Worm (Caenorhabditis elegans) whole organism, L1 larva: ENCODE data around the gene ugt-10.

Source experiments
- C04F5.9 ChIP-seq: sonication (generic microtip); optimal IDR thresholded peaks from 2 replicates; lab custom pipeline; 2016; ENCODE audit warnings: missing genetic modification characterization, missing compliant biosample characterization
- C16A3.4 ChIP-seq: fragments of 150-350 bp; optimal IDR thresholded peaks from 2 replicates; lab custom pipeline; 2014; ENCODE audit warnings: missing biosample characterization, missing genetic modification characterization
- F16B12.6 ChIP-seq: fragments of 150-350 bp; optimal IDR thresholded peaks from 2 replicates; lab custom pipeline; 2014; ENCODE audit warnings: missing biosample characterization, missing genetic modification characterization
- aly-2 ChIP-seq: fragments of 150-350 bp; optimal IDR thresholded peaks from 2 replicates; lab custom pipeline; 2014; ENCODE audit warnings: missing biosample characterization, missing genetic modification characterization
- ama-1 ChIP-seq: fragments of 150-350 bp; optimal IDR thresholded peaks from 2 replicates; lab custom pipeline; 2014
- blmp-1 ChIP-seq: fragments of 150-350 bp; optimal IDR thresholded peaks from 2 replicates; lab custom pipeline; 2014; ENCODE audit warnings: missing biosample characterization, missing genetic modification characterization
- ceh-63 ChIP-seq: fragments of 200-800 bp; sonication (Bioruptor generic); optimal IDR thresholded peaks from 2 replicates; lab custom pipeline; 2018; ENCODE audit warnings: mild to moderate bottlenecking, missing genetic modification characterization, missing compliant biosample characterization
- ceh-90 ChIP-seq: sonication (generic microtip); optimal IDR thresholded peaks from 2 replicates; lab custom pipeline; 2016; ENCODE audit warnings: missing genetic modification characterization, missing compliant biosample characterization
- ces-1 ChIP-seq: fragments of 150-350 bp; optimal IDR thresholded peaks from 2 replicates; lab custom pipeline; 2014; ENCODE audit warnings: missing biosample characterization, missing genetic modification reagents, missing genetic modification characterization
- dsc-1 ChIP-seq: sonication (generic microtip); optimal IDR thresholded peaks from 2 replicates; lab custom pipeline; 2016; ENCODE audit warnings: mild to moderate bottlenecking, missing genetic modification characterization, missing compliant biosample characterization
- efl-1 ChIP-seq, 4 experiments: fragments of 150-350 bp; optimal IDR thresholded peaks in 3 of 4; peaks in 1 of 4; 1 replicate in 1 of 4; 2 replicates in 3 of 4; lab custom pipeline; 2014; ENCODE audit warnings: missing biosample characterization in 2 of 4, missing genetic modification characterization in 2 of 4, missing genetic modification reagents in 2 of 4
- efl-3 ChIP-seq: fragments of 200-800 bp; sonication (Bioruptor generic); optimal IDR thresholded peaks from 2 replicates; lab custom pipeline; 2018; ENCODE audit warnings: mild to moderate bottlenecking, missing genetic modification characterization, missing compliant biosample characterization
- egl-13 ChIP-seq: sonication (generic microtip); optimal IDR thresholded peaks from 2 replicates; lab custom pipeline; 2016; ENCODE audit warnings: missing genotype, missing genetic modification reagents, missing genetic modification characterization, missing compliant biosample characterization
- fkh-4 ChIP-seq: sonication (generic microtip); optimal IDR thresholded peaks from 2 replicates; lab custom pipeline; 2016; ENCODE audit warnings: missing compliant biosample characterization, missing genetic modification characterization, borderline replicate concordance
- fkh-8 ChIP-seq: sonication (generic microtip); optimal IDR thresholded peaks from 2 replicates; lab custom pipeline; 2016; ENCODE audit warnings: mild to moderate bottlenecking, missing genetic modification characterization, missing compliant biosample characterization
- grh-1 ChIP-seq: fragments of 200-800 bp; sonication (Bioruptor generic); IDR thresholded peaks from 2 replicates; pipeline ENCODE4 v1.3.6; 2022; ENCODE audit warnings: missing genetic modification reagents, missing genetic modification characterization, missing compliant biosample characterization
- hlh-17 ChIP-seq: fragments of 200-800 bp; sonication (Bioruptor generic); optimal IDR thresholded peaks from 2 replicates; lab custom pipeline; 2018; ENCODE audit warnings: missing genetic modification characterization, mild to moderate bottlenecking, missing compliant biosample characterization, moderate library complexity, borderline replicate concordance
- hlh-4 ChIP-seq: sonication (generic microtip); optimal IDR thresholded peaks from 2 replicates; lab custom pipeline; 2016; ENCODE audit warnings: mild to moderate bottlenecking, missing genetic modification characterization, missing compliant biosample characterization
- jun-1 ChIP-seq: fragments of 150-350 bp; optimal IDR thresholded peaks from 2 replicates; lab custom pipeline; 2014; ENCODE audit warnings: missing biosample characterization, missing genetic modification reagents, missing genetic modification characterization
- lin-14 ChIP-seq: fragments of 200-800 bp; sonication (Bioruptor generic); optimal IDR thresholded peaks from 2 replicates; lab custom pipeline; 2018; ENCODE audit warnings: mild to moderate bottlenecking, missing genetic modification characterization, moderate library complexity, missing compliant biosample characterization
- lin-35 ChIP-seq, 2 experiments: fragments of 150-350 bp; optimal IDR thresholded peaks; 2 replicates each; lab custom pipeline; 2014; ENCODE audit warnings: missing biosample characterization in 2 of 2, missing genetic modification characterization in 2 of 2, missing genetic modification reagents in 2 of 2
- lir-3 ChIP-seq: sonication (generic microtip); optimal IDR thresholded peaks from 2 replicates; lab custom pipeline; 2016; ENCODE audit warnings: mild to moderate bottlenecking, missing genetic modification characterization, moderate library complexity, missing compliant biosample characterization; ENCODE audit not compliant: poor library complexity
- lsy-2 ChIP-seq, 2 experiments: fragments of 150-350 bp; optimal IDR thresholded peaks; 2 replicates each; lab custom pipeline; 2014; ENCODE audit warnings: missing biosample characterization in 2 of 2, missing genetic modification characterization in 2 of 2
- mab-9 ChIP-seq: fragments of 200-800 bp; sonication (Bioruptor generic); IDR thresholded peaks from 2 replicates; pipeline ENCODE4 v1.3.6; 2022; ENCODE audit warnings: missing genetic modification reagents, missing genetic modification characterization, missing compliant biosample characterization
- mdl-1 ChIP-seq, 2 experiments: fragments of 150-350 bp; optimal IDR thresholded peaks; 2 replicates each; lab custom pipeline; 2014 to 2017; ENCODE audit warnings: missing biosample characterization in 2 of 2, missing genetic modification characterization in 2 of 2, inconsistent platforms in 1 of 2
- mef-2 ChIP-seq: fragments of 150-350 bp; optimal IDR thresholded peaks from 2 replicates; lab custom pipeline; 2014; ENCODE audit warnings: missing biosample characterization, missing genetic modification characterization
- mep-1 ChIP-seq: fragments of 150-350 bp; optimal IDR thresholded peaks from 2 replicates; lab custom pipeline; 2014; ENCODE audit warnings: missing biosample characterization, missing genetic modification characterization
- nhr-11 ChIP-seq: fragments of 150-350 bp; optimal IDR thresholded peaks from 2 replicates; lab custom pipeline; 2014; ENCODE audit warnings: missing biosample characterization, missing genetic modification characterization
- nhr-12 ChIP-seq: sonication (generic microtip); optimal IDR thresholded peaks from 2 replicates; lab custom pipeline; 2017; ENCODE audit warnings: missing biosample characterization, missing genetic modification characterization
- nhr-19 ChIP-seq: fragments of 200-800 bp; sonication (Bioruptor generic); conservative IDR thresholded peaks from 2 replicates; pipeline ENCODE4 v1.3.6; 2022; ENCODE audit warnings: missing genetic modification characterization, missing compliant biosample characterization
- nhr-20 ChIP-seq: sonication (generic microtip); optimal IDR thresholded peaks from 2 replicates; lab custom pipeline; 2016; ENCODE audit warnings: mild to moderate bottlenecking, missing genetic modification characterization, missing compliant biosample characterization
- nhr-237 ChIP-seq: fragments of 150-350 bp; optimal IDR thresholded peaks from 2 replicates; lab custom pipeline; 2014; ENCODE audit warnings: missing biosample characterization, missing genetic modification characterization
- nhr-47 ChIP-seq: sonication (generic microtip); optimal IDR thresholded peaks from 2 replicates; lab custom pipeline; 2016; ENCODE audit warnings: mild to moderate bottlenecking, missing genetic modification characterization, moderate library complexity, missing compliant biosample characterization
- nhr-71 ChIP-seq: sonication (generic microtip); optimal IDR thresholded peaks from 2 replicates; lab custom pipeline; 2016; ENCODE audit warnings: mild to moderate bottlenecking, missing genetic modification characterization, moderate library complexity, missing compliant biosample characterization
- nhr-84 ChIP-seq: sonication (generic microtip); optimal IDR thresholded peaks from 2 replicates; lab custom pipeline; 2017; ENCODE audit warnings: missing biosample characterization, missing genetic modification characterization
- rnt-1 ChIP-seq: sonication (generic microtip); optimal IDR thresholded peaks from 2 replicates; lab custom pipeline; 2016; ENCODE audit warnings: mild to moderate bottlenecking, missing genetic modification characterization, moderate library complexity, missing compliant biosample characterization
- skn-1 ChIP-seq: fragments of 150-350 bp; optimal IDR thresholded peaks from 2 replicates; lab custom pipeline; 2014; ENCODE audit warnings: missing biosample characterization, missing genetic modification characterization
- snpc-4 ChIP-seq: fragments of 150-350 bp; optimal IDR thresholded peaks from 2 replicates; lab custom pipeline; 2014; ENCODE audit warnings: missing biosample characterization, missing genetic modification characterization
- sox-4 ChIP-seq: sonication (generic microtip); optimal IDR thresholded peaks from 2 replicates; lab custom pipeline; 2016; ENCODE audit warnings: missing genetic modification characterization, missing compliant biosample characterization
- swsn-7 ChIP-seq: sonication (generic microtip); optimal IDR thresholded peaks from 2 replicates; lab custom pipeline; 2016; ENCODE audit warnings: missing genetic modification characterization, missing compliant biosample characterization
- unc-130 ChIP-seq: fragments of 150-350 bp; optimal IDR thresholded peaks from 2 replicates; lab custom pipeline; 2017; ENCODE audit warnings: missing biosample characterization, missing genetic modification characterization, inconsistent platforms
- unc-62 ChIP-seq: fragments of 150-350 bp; optimal IDR thresholded peaks from 2 replicates; lab custom pipeline; 2014; ENCODE audit warnings: missing biosample characterization, missing genetic modification reagents, missing genetic modification characterization
- unc-86 ChIP-seq: sonication (generic microtip); optimal IDR thresholded peaks from 2 replicates; lab custom pipeline; 2016; ENCODE audit warnings: missing genetic modification characterization, missing compliant biosample characterization
- vab-15 ChIP-seq: sonication (generic microtip); optimal IDR thresholded peaks from 2 replicates; lab custom pipeline; 2017; ENCODE audit warnings: missing genotype, mild to moderate bottlenecking, missing genetic modification characterization, missing compliant biosample characterization
- xbp-1 ChIP-seq: sonication (generic microtip); optimal IDR thresholded peaks from 2 replicates; lab custom pipeline; 2016; ENCODE audit warnings: missing genetic modification characterization, missing compliant biosample characterization
- zag-1 ChIP-seq: fragments of 150-350 bp; optimal IDR thresholded peaks from 2 replicates; lab custom pipeline; 2014; ENCODE audit warnings: missing biosample characterization, missing genetic modification characterization
- ztf-4 ChIP-seq: fragments of 150-350 bp; optimal IDR thresholded peaks from 2 replicates; lab custom pipeline; 2014; ENCODE audit warnings: missing biosample characterization, missing genetic modification characterization

ugt-10 gene

ce11 chrV:4870627-4871026 is 29.3 kb downstream of the ugt-10 start:
- TF ChIP-seq rnt-1, result no peak
- no peak for TF ChIP-seq F16B12.6 (tag; lab: Kevin White, UChicago)
- TF ChIP-seq lin-14 (GFP tag; lab: Kevin White, UChicago), result peak; percentile 44
- no peak for TF ChIP-seq C16A3.4
- TF ChIP-seq ztf-4 (tag; lab: Kevin White, UChicago), result no peak
- no peak for TF ChIP-seq nhr-12 (tag; lab: Kevin White, UChicago)
- peak; percentile 68 for TF ChIP-seq nhr-11 (tag; lab: Kevin White, UChicago)
- TF ChIP-seq lsy-2 (tag; optimal IDR thresholded peaks at IDR 0.05; lab: Kevin White, UChicago), result no peak
- TF ChIP-seq aly-2 (tag; lab: Kevin White, UChicago), result no peak
- TF ChIP-seq jun-1 (tag; lab: Kevin White, UChicago), result no peak
- TF ChIP-seq egl-13 (tag; lab: Kevin White, UChicago), result no peak
- peak; percentile 11 for TF ChIP-seq nhr-20
- peak; percentile 73 for TF ChIP-seq hlh-4 (tag; lab: Kevin White, UChicago)
- no peak for TF ChIP-seq lin-35 (GFP tag; optimal IDR thresholded peaks at IDR 0.05; lab: Kevin White, UChicago)
- no peak for TF ChIP-seq ama-1 (lab: Kevin White, UChicago)
- TF ChIP-seq unc-86 (tag; lab: Kevin White, UChicago), result no peak
- TF ChIP-seq mdl-1 (tag; optimal IDR thresholded peaks at IDR 0.05; lab: Kevin White, UChicago), result no peak
- TF ChIP-seq nhr-237, result no peak
- no peak for TF ChIP-seq nhr-19 (GFP tag; lab: Robert Waterston, UW)
- TF ChIP-seq fkh-8, result peak; percentile 58
- no peak for TF ChIP-seq mab-9 (GFP tag; lab: Robert Waterston, UW)
- TF ChIP-seq vab-15 (tag; lab: Kevin White, UChicago), result no peak
- TF ChIP-seq snpc-4 (tag; lab: Kevin White, UChicago), result no peak
- no peak for TF ChIP-seq ceh-90 (tag; lab: Kevin White, UChicago)
- TF ChIP-seq xbp-1 (tag; lab: Kevin White, UChicago), result no peak
- peak; percentile 52 for TF ChIP-seq nhr-71 (tag; lab: Kevin White, UChicago)
- TF ChIP-seq zag-1 (tag; lab: Kevin White, UChicago), result no peak
- TF ChIP-seq lir-3 (tag; lab: Kevin White, UChicago), result no peak
- no peak for TF ChIP-seq nhr-84
- peak; percentile 49 for TF ChIP-seq nhr-47
- TF ChIP-seq grh-1 (GFP tag; lab: Robert Waterston, UW), result no peak
- TF ChIP-seq unc-130 (tag; lab: Kevin White, UChicago), result no peak
- TF ChIP-seq efl-3, result no peak
- TF ChIP-seq skn-1 (tag; lab: Kevin White, UChicago), result no peak
- no peak for TF ChIP-seq unc-62 (GFP tag; lab: Kevin White, UChicago)
- TF ChIP-seq hlh-17 (GFP tag; lab: Kevin White, UChicago), result no peak

DNA sequence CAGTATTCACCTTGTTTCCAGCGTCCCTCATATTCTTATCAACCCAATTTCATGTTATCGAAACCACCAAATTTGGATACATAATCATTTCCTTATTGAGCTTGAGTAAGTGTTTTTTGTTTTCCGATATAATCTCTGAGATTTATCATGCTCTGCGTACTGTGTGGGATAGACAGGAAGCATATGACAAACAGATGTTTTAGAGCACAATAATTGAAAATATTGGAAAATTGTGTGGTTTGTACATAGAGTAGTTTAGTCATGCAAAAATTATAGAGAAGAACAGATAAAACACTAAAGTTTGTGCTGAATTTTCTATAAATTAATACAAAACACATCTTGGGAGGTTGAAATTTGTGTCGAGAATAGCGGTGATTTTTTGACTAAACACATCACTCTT is 31.2 kb downstream of the ugt-10 start:
- TF ChIP-seq ces-1 (GFP tag; lab: Kevin White, UChicago) (no peak), lin-35 (GFP tag; optimal IDR thresholded peaks at IDR 0.05; lab: Kevin White, UChicago) (no peak), dsc-1 (tag; lab: Kevin White, UChicago) (peak; percentile 94), ceh-63 (GFP tag; lab: Kevin White, UChicago) (no peak), swsn-7 (no peak), fkh-4 (tag; lab: Kevin White, UChicago) (peak; percentile 77)

ce11 chrV:4867535-4867934 is 32.4 kb downstream of the ugt-10 start:
- TF ChIP-seq lin-14 (GFP tag; lab: Kevin White, UChicago), result peak; percentile 21
- peak; percentile 52 for TF ChIP-seq fkh-8
- TF ChIP-seq efl-1 (optimal IDR thresholded peaks at IDR 0.05; lab: Kevin White, UChicago), result no peak
- no peak for TF ChIP-seq efl-1 (GFP tag; optimal IDR thresholded peaks at IDR 0.05 in 1 of 2; lab: Kevin White, UChicago)
- no peak for TF ChIP-seq C04F5.9 (tag; lab: Kevin White, UChicago)
- TF ChIP-seq dsc-1 (tag; lab: Kevin White, UChicago), result peak; percentile 32
- no peak for TF ChIP-seq sox-4
- no peak for TF ChIP-seq blmp-1 (tag; lab: Kevin White, UChicago)
- no peak for TF ChIP-seq mep-1
- peak; percentile 59 for TF ChIP-seq hlh-4 (tag; lab: Kevin White, UChicago)
- TF ChIP-seq nhr-71 (tag; lab: Kevin White, UChicago), result peak; percentile 46
- TF ChIP-seq unc-86 (tag; lab: Kevin White, UChicago), result peak; percentile 18
- TF ChIP-seq mef-2, result no peak
